Worm (Caenorhabditis elegans) whole organism, L1 larva: ENCODE results near the gene C15C7.4.

Source experiments
- C04F5.9 ChIP-seq: sonication (generic microtip); optimal IDR thresholded peaks from 2 replicates; lab custom pipeline; 2016; ENCODE audit warnings: missing genetic modification characterization, missing compliant biosample characterization
- Y116A8C.19 ChIP-seq: sonication (generic microtip); optimal IDR thresholded peaks from 2 replicates; lab custom pipeline; 2016; ENCODE audit warnings: missing compliant biosample characterization, missing genetic modification characterization, borderline replicate concordance
- alr-1 ChIP-seq: fragments of 200-800 bp; sonication (Bioruptor generic); optimal IDR thresholded peaks from 2 replicates; lab custom pipeline; 2018; ENCODE audit warnings: borderline replicate concordance, mild to moderate bottlenecking, missing genetic modification characterization, missing compliant biosample characterization
- aly-2 ChIP-seq: fragments of 150-350 bp; optimal IDR thresholded peaks from 2 replicates; lab custom pipeline; 2014; ENCODE audit warnings: missing biosample characterization, missing genetic modification characterization
- ceh-63 ChIP-seq: fragments of 200-800 bp; sonication (Bioruptor generic); optimal IDR thresholded peaks from 2 replicates; lab custom pipeline; 2018; ENCODE audit warnings: mild to moderate bottlenecking, missing genetic modification characterization, missing compliant biosample characterization
- ceh-8 ChIP-seq: fragments of 200-800 bp; sonication (Bioruptor generic); optimal IDR thresholded peaks from 2 replicates; lab custom pipeline; 2018; ENCODE audit warnings: mild to moderate bottlenecking, missing genetic modification characterization, moderate library complexity, missing compliant biosample characterization
- ceh-82 ChIP-seq, 3 experiments: fragments of 150-350 bp in 1 of 3; sonication (generic microtip) in 2 of 3; optimal IDR thresholded peaks; 2 replicates each; lab custom pipeline; 2014 to 2017; ENCODE audit warnings: missing biosample characterization in 3 of 3, missing genetic modification characterization in 3 of 3
- ceh-88 ChIP-seq: fragments of 200-800 bp; sonication (Bioruptor generic); IDR thresholded peaks from 2 replicates; pipeline ENCODE4 v1.3.6; 2022; ENCODE audit warnings: missing genetic modification characterization, missing compliant biosample characterization
- dpl-1 ChIP-seq, 3 experiments: fragments of 150-350 bp in 2 of 3; sonication (generic microtip) in 1 of 3; optimal IDR thresholded peaks; 2 replicates each; lab custom pipeline; 2014 to 2017; ENCODE audit warnings: missing biosample characterization in 3 of 3, missing genetic modification characterization in 3 of 3, missing genetic modification reagents in 3 of 3
- efl-1 ChIP-seq, 4 experiments: fragments of 150-350 bp; optimal IDR thresholded peaks in 3 of 4; peaks in 1 of 4; 1 replicate in 1 of 4; 2 replicates in 3 of 4; lab custom pipeline; 2014; ENCODE audit warnings: missing biosample characterization in 2 of 4, missing genetic modification characterization in 2 of 4, missing genetic modification reagents in 2 of 4
- efl-3 ChIP-seq: fragments of 200-800 bp; sonication (Bioruptor generic); optimal IDR thresholded peaks from 2 replicates; lab custom pipeline; 2018; ENCODE audit warnings: mild to moderate bottlenecking, missing genetic modification characterization, missing compliant biosample characterization
- egl-13 ChIP-seq: sonication (generic microtip); optimal IDR thresholded peaks from 2 replicates; lab custom pipeline; 2016; ENCODE audit warnings: missing genotype, missing genetic modification reagents, missing genetic modification characterization, missing compliant biosample characterization
- elt-2 ChIP-seq: sonication (generic microtip); optimal IDR thresholded peaks from 2 replicates; lab custom pipeline; 2016; ENCODE audit warnings: missing genetic modification characterization, mild to moderate bottlenecking, inconsistent platforms, missing compliant biosample characterization, missing genetic modification reagents
- fkh-8 ChIP-seq: sonication (generic microtip); optimal IDR thresholded peaks from 2 replicates; lab custom pipeline; 2016; ENCODE audit warnings: mild to moderate bottlenecking, missing genetic modification characterization, missing compliant biosample characterization
- irx-1 ChIP-seq: sonication (generic microtip); optimal IDR thresholded peaks from 2 replicates; lab custom pipeline; 2016; ENCODE audit warnings: missing genetic modification characterization, missing compliant biosample characterization
- isw-1 ChIP-seq: fragments of 200-800 bp; sonication (Bioruptor generic); IDR thresholded peaks from 2 replicates; pipeline ENCODE4 v1.3.6; 2022; ENCODE audit warnings: missing genetic modification characterization, missing compliant biosample characterization
- lin-35 ChIP-seq, 2 experiments: fragments of 150-350 bp; optimal IDR thresholded peaks; 2 replicates each; lab custom pipeline; 2014; ENCODE audit warnings: missing biosample characterization in 2 of 2, missing genetic modification characterization in 2 of 2, missing genetic modification reagents in 2 of 2
- mab-9 ChIP-seq: fragments of 200-800 bp; sonication (Bioruptor generic); IDR thresholded peaks from 2 replicates; pipeline ENCODE4 v1.3.6; 2022; ENCODE audit warnings: missing genetic modification reagents, missing genetic modification characterization, missing compliant biosample characterization
- mdl-1 ChIP-seq, 2 experiments: fragments of 150-350 bp; optimal IDR thresholded peaks; 2 replicates each; lab custom pipeline; 2014 to 2017; ENCODE audit warnings: missing biosample characterization in 2 of 2, missing genetic modification characterization in 2 of 2, inconsistent platforms in 1 of 2
- mef-2 ChIP-seq: fragments of 150-350 bp; optimal IDR thresholded peaks from 2 replicates; lab custom pipeline; 2014; ENCODE audit warnings: missing biosample characterization, missing genetic modification characterization
- mep-1 ChIP-seq: fragments of 150-350 bp; optimal IDR thresholded peaks from 2 replicates; lab custom pipeline; 2014; ENCODE audit warnings: missing biosample characterization, missing genetic modification characterization
- nhr-12 ChIP-seq: sonication (generic microtip); optimal IDR thresholded peaks from 2 replicates; lab custom pipeline; 2017; ENCODE audit warnings: missing biosample characterization, missing genetic modification characterization
- nhr-20 ChIP-seq: sonication (generic microtip); optimal IDR thresholded peaks from 2 replicates; lab custom pipeline; 2016; ENCODE audit warnings: mild to moderate bottlenecking, missing genetic modification characterization, missing compliant biosample characterization
- nhr-28 ChIP-seq: fragments of 150-350 bp; optimal IDR thresholded peaks from 2 replicates; lab custom pipeline; 2014; ENCODE audit warnings: missing biosample characterization, missing genetic modification characterization
- nhr-47 ChIP-seq: sonication (generic microtip); optimal IDR thresholded peaks from 2 replicates; lab custom pipeline; 2016; ENCODE audit warnings: mild to moderate bottlenecking, missing genetic modification characterization, moderate library complexity, missing compliant biosample characterization
- nhr-71 ChIP-seq: sonication (generic microtip); optimal IDR thresholded peaks from 2 replicates; lab custom pipeline; 2016; ENCODE audit warnings: mild to moderate bottlenecking, missing genetic modification characterization, moderate library complexity, missing compliant biosample characterization
- nhr-76 ChIP-seq: sonication (generic microtip); optimal IDR thresholded peaks from 2 replicates; lab custom pipeline; 2017; ENCODE audit warnings: missing biosample characterization, missing genetic modification characterization
- nhr-77 ChIP-seq: fragments of 150-350 bp; optimal IDR thresholded peaks from 2 replicates; lab custom pipeline; 2014; ENCODE audit warnings: missing biosample characterization, missing genetic modification characterization
- nhr-84 ChIP-seq: sonication (generic microtip); optimal IDR thresholded peaks from 2 replicates; lab custom pipeline; 2017; ENCODE audit warnings: missing biosample characterization, missing genetic modification characterization
- pqm-1 ChIP-seq: sonication (generic microtip); optimal IDR thresholded peaks from 3 replicates; lab custom pipeline; 2017; ENCODE audit warnings: missing biosample characterization, missing genetic modification characterization
- rnt-1 ChIP-seq: sonication (generic microtip); optimal IDR thresholded peaks from 2 replicates; lab custom pipeline; 2016; ENCODE audit warnings: mild to moderate bottlenecking, missing genetic modification characterization, moderate library complexity, missing compliant biosample characterization
- skn-1 ChIP-seq: fragments of 150-350 bp; optimal IDR thresholded peaks from 2 replicates; lab custom pipeline; 2014; ENCODE audit warnings: missing biosample characterization, missing genetic modification characterization
- snu-23 ChIP-seq: sonication (generic microtip); optimal IDR thresholded peaks from 2 replicates; lab custom pipeline; 2016; ENCODE audit warnings: missing genetic modification characterization, missing compliant biosample characterization
- sptf-1 ChIP-seq: fragments of 150-350 bp; optimal IDR thresholded peaks from 2 replicates; lab custom pipeline; 2014; ENCODE audit warnings: missing biosample characterization, missing genetic modification characterization
- swsn-7 ChIP-seq: sonication (generic microtip); optimal IDR thresholded peaks from 2 replicates; lab custom pipeline; 2016; ENCODE audit warnings: missing genetic modification characterization, missing compliant biosample characterization
- tbx-2 ChIP-seq: sonication (generic microtip); optimal IDR thresholded peaks from 2 replicates; lab custom pipeline; 2016; ENCODE audit warnings: missing genetic modification characterization, missing compliant biosample characterization
- unc-130 ChIP-seq: fragments of 150-350 bp; optimal IDR thresholded peaks from 2 replicates; lab custom pipeline; 2017; ENCODE audit warnings: missing biosample characterization, missing genetic modification characterization, inconsistent platforms
- unc-30 ChIP-seq: sonication (generic microtip); optimal IDR thresholded peaks from 2 replicates; lab custom pipeline; 2017; ENCODE audit warnings: missing biosample characterization, missing genetic modification characterization
- unc-86 ChIP-seq: sonication (generic microtip); optimal IDR thresholded peaks from 2 replicates; lab custom pipeline; 2016; ENCODE audit warnings: missing genetic modification characterization, missing compliant biosample characterization
- vab-15 ChIP-seq: sonication (generic microtip); optimal IDR thresholded peaks from 2 replicates; lab custom pipeline; 2017; ENCODE audit warnings: missing genotype, mild to moderate bottlenecking, missing genetic modification characterization, missing compliant biosample characterization
- zip-4 ChIP-seq: fragments of 200-800 bp; sonication (Bioruptor generic); optimal IDR thresholded peaks from 2 replicates; lab custom pipeline; 2018; ENCODE audit warnings: mild to moderate bottlenecking, missing genetic modification characterization, moderate library complexity, missing compliant biosample characterization

Gene C15C7.4

DNA sequence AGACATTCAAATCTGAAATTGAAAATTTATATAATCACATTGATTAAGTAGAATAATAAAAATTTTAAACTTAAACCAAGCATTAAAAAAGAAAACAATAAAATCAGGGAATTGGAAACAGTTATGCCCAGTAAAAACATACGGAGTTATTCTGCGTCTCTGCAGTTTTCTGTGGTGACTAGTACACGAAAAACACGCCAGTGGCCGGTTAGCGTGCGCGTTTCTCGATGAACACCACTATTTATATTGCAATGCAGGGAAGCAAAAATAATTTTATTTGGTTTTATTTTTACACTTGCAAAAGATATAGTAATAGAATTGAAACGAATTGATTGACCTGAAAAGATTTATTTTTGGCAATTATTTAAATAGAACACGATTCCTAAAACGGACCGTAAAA, 45.5 kb upstream of the C15C7.4 start, which contains the start of gene sec-3 (continued):
- TF ChIP-seq sptf-1 (tag; lab: Kevin White, UChicago) (no peak), alr-1 (tag; lab: Kevin White, UChicago) (no peak), mep-1 (tag; lab: Kevin White, UChicago) (peak; percentile 96), nhr-20 (tag; lab: Kevin White, UChicago) (peak; percentile 91), lin-35 (GFP tag; optimal IDR thresholded peaks at IDR 0.05; lab: Kevin White, UChicago) (peak; percentile 74 to 89), C04F5.9 (tag; lab: Kevin White, UChicago) (peak; percentile 49), vab-15 (tag; lab: Kevin White, UChicago) (no peak), unc-130 (tag; lab: Kevin White, UChicago) (peak; percentile 86), egl-13 (tag; lab: Kevin White, UChicago) (peak; percentile 74), ceh-63 (no peak), unc-30 (tag; lab: Kevin White, UChicago) (no peak), nhr-47 (tag; lab: Kevin White, UChicago) (peak; percentile 92), nhr-28 (tag; lab: Kevin White, UChicago) (no peak), dpl-1 (GFP tag; optimal IDR thresholded peaks at IDR 0.05; lab: Kevin White, UChicago) (peak; percentile 67 to 82 (median 80)), swsn-7 (peak; percentile 92), nhr-12 (tag; lab: Kevin White, UChicago) (no peak), irx-1 (tag; lab: Kevin White, UChicago) (peak; percentile 83), rnt-1 (tag; lab: Kevin White, UChicago) (peak; percentile 94), mab-9 (GFP tag; lab: Robert Waterston, UW) (peak; percentile 54; the same call in 1 of the 2 replicates), nhr-71 (tag; lab: Kevin White, UChicago) (peak; percentile 93), zip-4 (GFP tag; lab: Kevin White, UChicago) (peak; percentile 62), mdl-1 (tag; optimal IDR thresholded peaks at IDR 0.05; lab: Kevin White, UChicago) (peak in 1 of 2 experiments; percentile 76), unc-86 (peak; percentile 81), snu-23 (peak; percentile 95), mef-2 (tag; lab: Kevin White, UChicago) (no peak), fkh-8 (tag; lab: Kevin White, UChicago) (peak; percentile 67), tbx-2 (tag; lab: Kevin White, UChicago) (peak; percentile 90), nhr-84 (no peak), isw-1 (GFP tag; lab: Robert Waterston, UW) (peak; percentile 72), pqm-1 (tag; lab: Kevin White, UChicago) (no peak), aly-2 (tag; lab: Kevin White, UChicago) (peak; percentile 75), Y116A8C.19 (tag; lab: Kevin White, UChicago) (no peak), skn-1 (tag; lab: Kevin White, UChicago) (peak; percentile 64), ceh-82 (tag; optimal IDR thresholded peaks at IDR 0.05; lab: Kevin White, UChicago) (peak; percentile 80 to 90 (median 88)), ceh-8 (GFP tag; lab: Kevin White, UChicago) (peak; percentile 66), elt-2 (peak; percentile 85), ceh-88 (GFP tag; lab: Robert Waterston, UW) (peak; percentile 48; the same call in 1 of the 2 replicates), nhr-77 (tag; lab: Kevin White, UChicago) (peak; percentile 81)

DNA sequence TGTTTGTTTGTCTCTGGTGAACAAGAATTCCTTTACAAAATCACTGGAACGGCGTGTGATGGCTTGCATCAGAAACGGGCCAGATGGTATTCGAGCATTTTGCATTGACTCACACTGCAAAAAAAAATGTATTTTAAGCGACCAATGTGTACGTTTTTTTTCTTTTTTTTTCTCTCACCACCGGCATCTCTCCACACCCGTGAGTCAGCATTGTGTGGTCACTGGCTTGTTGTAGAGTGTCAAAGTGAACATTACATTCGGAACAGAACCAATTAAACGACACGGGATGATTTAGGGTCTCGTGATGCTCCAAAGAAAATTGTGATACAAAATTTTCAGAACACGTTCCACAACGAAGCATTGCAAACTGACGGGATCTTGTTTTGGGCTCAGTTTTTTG, 43.8 kb upstream of the C15C7.4 start:
- TF ChIP-seq efl-3 (GFP tag; lab: Kevin White, UChicago) (no peak), nhr-76 (tag; lab: Kevin White, UChicago) (no peak), zip-4 (GFP tag; lab: Kevin White, UChicago) (no peak), efl-1 (optimal IDR thresholded peaks at IDR 0.05; lab: Kevin White, UChicago) (no peak), efl-1 (GFP tag; optimal IDR thresholded peaks at IDR 0.05 in 1 of 2; lab: Kevin White, UChicago) (peak in 1 of 2 experiments; percentile 73)
